5 worm cellular contexts compared by ENCODE assay signal in genomic region chrIV:410420-410891, ce11.
TF ChIP-seq lines count a peak whose summit lies in the region.

TSS of gene T07A9.12 (plus strand) at chrIV:410867.

TF ChIP-seq in whole organism, L1 larva, 84 proteins besides CTCF, POLR2A, EP300 and RAD21 (continues in another document):
- TF ChIP-seq skn-1 (tag; optimal IDR thresholded peaks at IDR 0.05; lab: Kevin White, UChicago) (peak; percentile 44), nhr-12 (tag; optimal IDR thresholded peaks at IDR 0.05; lab: Kevin White, UChicago) (no peak), nhr-84 (tag; optimal IDR thresholded peaks at IDR 0.05; lab: Kevin White, UChicago) (no peak), ceh-63 (GFP tag; optimal IDR thresholded peaks at IDR 0.05; lab: Kevin White, UChicago) (no peak), grh-1 (GFP tag; IDR thresholded peaks at IDR 0.05; lab: Robert Waterston, UW) (no peak), nhr-237 (tag; optimal IDR thresholded peaks at IDR 0.05; lab: Kevin White, UChicago) (peak; percentile 42), snpc-4 (tag; optimal IDR thresholded peaks at IDR 0.05; lab: Kevin White, UChicago) (no peak), sptf-1 (tag; optimal IDR thresholded peaks at IDR 0.05; lab: Kevin White, UChicago) (no peak), ceh-90 (tag; optimal IDR thresholded peaks at IDR 0.05; lab: Kevin White, UChicago) (peak; percentile 33), irx-1 (tag; optimal IDR thresholded peaks at IDR 0.05; lab: Kevin White, UChicago) (peak; percentile 35), xbp-1 (tag; optimal IDR thresholded peaks at IDR 0.05; lab: Kevin White, UChicago) (peak; percentile 69), ztf-4 (tag; optimal IDR thresholded peaks at IDR 0.05; lab: Kevin White, UChicago) (no peak), nhr-20 (tag; optimal IDR thresholded peaks at IDR 0.05; lab: Kevin White, UChicago) (peak; percentile 81), elt-2 (tag; optimal IDR thresholded peaks at IDR 0.05; lab: Kevin White, UChicago) (peak; percentile 66), zip-4 (GFP tag; optimal IDR thresholded peaks at IDR 0.05; lab: Kevin White, UChicago) (no peak), jun-1 (tag; optimal IDR thresholded peaks at IDR 0.05; lab: Kevin White, UChicago) (peak; percentile 63), ama-1 (optimal IDR thresholded peaks at IDR 0.05; lab: Kevin White, UChicago) (no peak), nhr-28 (tag; optimal IDR thresholded peaks at IDR 0.05; lab: Kevin White, UChicago) (no peak), unc-30 (tag; optimal IDR thresholded peaks at IDR 0.05; lab: Kevin White, UChicago) (no peak)

TF ChIP-seq in whole organism, L3 larva, 47 proteins besides CTCF, POLR2A, EP300 and RAD21 (continues in another document):
- TF ChIP-seq pha-4 (tag; optimal IDR thresholded peaks at IDR 0.05; lab: Kevin White, UChicago) (peak; percentile 93), lin-15B (tag; optimal IDR thresholded peaks at IDR 0.05; lab: Kevin White, UChicago) (peak; percentile 56), unc-39 (tag; optimal IDR thresholded peaks at IDR 0.05; lab: Kevin White, UChicago) (no peak), skn-1 (tag; optimal IDR thresholded peaks at IDR 0.05; lab: Kevin White, UChicago) (peak; percentile 79), R02D3.7 (tag; optimal IDR thresholded peaks at IDR 0.05; lab: Kevin White, UChicago) (peak; percentile 47), ama-1 (optimal IDR thresholded peaks at IDR 0.05; lab: Kevin White, UChicago) (no peak), lin-39 (tag; optimal IDR thresholded peaks at IDR 0.05; lab: Kevin White, UChicago) (no peak), ztf-11 (tag; optimal IDR thresholded peaks at IDR 0.05; lab: Kevin White, UChicago) (no peak), mml-1 (tag; optimal IDR thresholded peaks at IDR 0.05; lab: Kevin White, UChicago) (no peak), daf-12 (tag; optimal IDR thresholded peaks at IDR 0.05; lab: Kevin White, UChicago) (no peak), nhr-25 (tag; optimal IDR thresholded peaks at IDR 0.05; lab: Kevin White, UChicago) (peak; percentile 53), unc-62 (GFP tag; optimal IDR thresholded peaks at IDR 0.05; lab: Kevin White, UChicago) (no peak), nhr-12 (tag; optimal IDR thresholded peaks at IDR 0.05; lab: Kevin White, UChicago) (no peak), pqm-1 (tag; optimal IDR thresholded peaks at IDR 0.05; lab: Kevin White, UChicago) (peak; percentile 58), elt-2 (tag; optimal IDR thresholded peaks at IDR 0.05; lab: Kevin White, UChicago) (peak; percentile 73), mdl-1 (tag; optimal IDR thresholded peaks at IDR 0.05; lab: Kevin White, UChicago) (no peak), fkh-2 (tag; optimal IDR thresholded peaks at IDR 0.05; lab: Kevin White, UChicago) (no peak), ceh-82 (tag; optimal IDR thresholded peaks at IDR 0.05; lab: Kevin White, UChicago) (no peak), nhr-237 (tag; optimal IDR thresholded peaks at IDR 0.05; lab: Kevin White, UChicago) (no peak), nhr-67 (tag; optimal IDR thresholded peaks at IDR 0.05; lab: Kevin White, UChicago) (no peak)

TF ChIP-seq in whole organism, early embryonic, 17 proteins besides CTCF, POLR2A, EP300 and RAD21:
- TF ChIP-seq F13C5.2 (tag; optimal IDR thresholded peaks at IDR 0.05; lab: Kevin White, UChicago) (no peak), ets-7 (tag; optimal IDR thresholded peaks at IDR 0.05; lab: Kevin White, UChicago) (peak; percentile 12), B0310.2 (tag; optimal IDR thresholded peaks at IDR 0.05; lab: Kevin White, UChicago) (no peak)

TF ChIP-seq in whole organism, midembryonic, 9 proteins besides CTCF, POLR2A, EP300 and RAD21:
- TF ChIP-seq cog-1 (tag; optimal IDR thresholded peaks at IDR 0.05; lab: Kevin White, UChicago) = peak; percentile 77
- TF ChIP-seq med-1 (GFP tag; optimal IDR thresholded peaks at IDR 0.05; lab: Kevin White, UChicago; ENCODE audit: insufficient read depth) = no peak
- 0 out of 2 replicates have a peak, but pooled peaks have one; percentile 39 for TF ChIP-seq flt-1 (GFP tag; IDR thresholded peaks at IDR 0.05; lab: Robert Waterston, UW)
- TF ChIP-seq ztf-29 (GFP tag; IDR thresholded peaks at IDR 0.05; lab: Robert Waterston, UW) = peak; percentile 54; the same call in 1 of the 2 replicates

TF ChIP-seq in whole organism, young adult, 124 proteins besides CTCF, POLR2A, EP300 and RAD21 (continues in another document):
- TF ChIP-seq lin-26 (GFP tag; IDR thresholded peaks at IDR 0.05; lab: Robert Waterston, UW) (no peak), rpc-1 (optimal IDR thresholded peaks at IDR 0.05; lab: Kevin White, UChicago) (no peak), rpc-1 (tag; optimal IDR thresholded peaks at IDR 0.05; lab: Kevin White, UChicago) (no peak), somi-1 (GFP tag; optimal IDR thresholded peaks at IDR 0.05; lab: Kevin White, UChicago) (no peak), ccch-3 (GFP tag; optimal IDR thresholded peaks at IDR 0.05; lab: Kevin White, UChicago) (no peak), Y79H2A.3 (GFP tag; conservative IDR thresholded peaks at IDR 0.05; lab: Robert Waterston, UW) (no peak), nhr-27 (tag; optimal IDR thresholded peaks at IDR 0.05; lab: Kevin White, UChicago) (no peak), attf-3 (GFP tag; conservative IDR thresholded peaks at IDR 0.05; lab: Robert Waterston, UW) (no peak), B0019.2 (GFP tag; conservative IDR thresholded peaks at IDR 0.05; lab: Robert Waterston, UW) (no peak), Y95B8A.8 (GFP tag; IDR thresholded peaks at IDR 0.05; lab: Robert Waterston, UW) (no peak), ceh-100 (GFP tag; IDR thresholded peaks at IDR 0.05; lab: Robert Waterston, UW) (peak; percentile 90), ztf-6 (GFP tag; IDR thresholded peaks at IDR 0.05; lab: Robert Waterston, UW) (no peak), ceh-40 (GFP tag; IDR thresholded peaks at IDR 0.05; lab: Robert Waterston, UW) (no peak), rcor-1 (GFP tag; IDR thresholded peaks at IDR 0.05; lab: Robert Waterston, UW) (no peak), F22D6.2 (tag; optimal IDR thresholded peaks at IDR 0.05; lab: Kevin White, UChicago) (no peak), gei-17 (GFP tag; optimal IDR thresholded peaks at IDR 0.05; lab: Kevin White, UChicago) (no peak), F37B4.10 (GFP tag; IDR thresholded peaks at IDR 0.05; lab: Robert Waterston, UW) (no peak), ztf-18 (tag; optimal IDR thresholded peaks at IDR 0.05; lab: Kevin White, UChicago) (no peak), T26A5.8 (tag; optimal IDR thresholded peaks at IDR 0.05; lab: Kevin White, UChicago) (no peak), K12H6.12 (tag; optimal IDR thresholded peaks at IDR 0.05; lab: Kevin White, UChicago) (peak; percentile 75), B0336.3 (GFP tag; IDR thresholded peaks at IDR 0.05; lab: Robert Waterston, UW) (no peak), nhr-80 (tag; optimal IDR thresholded peaks at IDR 0.05; lab: Kevin White, UChicago) (peak; percentile 45), F10E7.11 (tag; optimal IDR thresholded peaks at IDR 0.05; lab: Kevin White, UChicago) (no peak), egl-18 (GFP tag; IDR thresholded peaks at IDR 0.05; lab: Robert Waterston, UW) (no peak), him-1 (tag; optimal IDR thresholded peaks at IDR 0.05; lab: Kevin White, UChicago) (no peak), tbp1 (GFP tag; optimal IDR thresholded peaks at IDR 0.05; lab: Kevin White, UChicago) (no peak), fkh-3 (tag; optimal IDR thresholded peaks at IDR 0.05; lab: Kevin White, UChicago) (no peak), dpff-1 (tag; optimal IDR thresholded peaks at IDR 0.05; lab: Kevin White, UChicago) (no peak), Y67H2A.10 (GFP tag; conservative IDR thresholded peaks at IDR 0.05; lab: Robert Waterston, UW) (no peak), akir-1 (GFP tag; optimal IDR thresholded peaks at IDR 0.05; lab: Kevin White, UChicago) (no peak), K11D2.4 (GFP tag; IDR thresholded peaks at IDR 0.05; lab: Robert Waterston, UW) (0 out of 2 replicates have a peak, but pooled peaks have one; percentile 13), C17E4.6 (GFP tag; IDR thresholded peaks at IDR 0.05; lab: Robert Waterston, UW) (no peak), F23B12.7 (tag; optimal IDR thresholded peaks at IDR 0.05; lab: Kevin White, UChicago; ENCODE audit: insufficient read depth) (no peak), lin-35 (GFP tag; optimal IDR thresholded peaks at IDR 0.05; lab: Kevin White, UChicago) (peak in 1 of 3 experiments; percentile 39), repo-1 (tag; optimal IDR thresholded peaks at IDR 0.05; lab: Kevin White, UChicago) (no peak), F33H1.4 (GFP tag; IDR thresholded peaks at IDR 0.05; lab: Robert Waterston, UW) (no peak), ceh-58 (GFP tag; IDR thresholded peaks at IDR 0.05; lab: Robert Waterston, UW) (no peak), attf-6 (GFP tag; IDR thresholded peaks at IDR 0.05; lab: Robert Waterston, UW) (no peak), nhr-120 (GFP tag; IDR thresholded peaks at IDR 0.05; lab: Robert Waterston, UW) (no peak), mxl-1 (tag; optimal IDR thresholded peaks at IDR 0.05; lab: Kevin White, UChicago) (no peak), ekl-4 (GFP tag; IDR thresholded peaks at IDR 0.05; lab: Robert Waterston, UW) (no peak), madf-6 (GFP tag; IDR thresholded peaks at IDR 0.05; lab: Robert Waterston, UW) (no peak), F55B11.4 (tag; optimal IDR thresholded peaks at IDR 0.05; lab: Kevin White, UChicago; ENCODE audit: borderline replicate concordance, insufficient read depth) (no peak), D2030.7 (GFP tag; IDR thresholded peaks at IDR 0.05; lab: Robert Waterston, UW) (no peak), hsf-1 (GFP tag; IDR thresholded peaks at IDR 0.05; lab: Robert Waterston, UW) (no peak), tlf-1 (GFP tag; optimal IDR thresholded peaks at IDR 0.05; lab: Kevin White, UChicago) (no peak), F39B2.1 (GFP tag; IDR thresholded peaks at IDR 0.05; lab: Robert Waterston, UW) (no peak), nfya-2 (GFP tag; IDR thresholded peaks at IDR 0.05; lab: Robert Waterston, UW) (no peak), madf-3 (GFP tag; IDR thresholded peaks at IDR 0.05; lab: Robert Waterston, UW) (no peak), cebp-2 (GFP tag; IDR thresholded peaks at IDR 0.05; lab: Robert Waterston, UW) (no peak), cebp-1 (GFP tag; IDR thresholded peaks at IDR 0.05; lab: Robert Waterston, UW) (no peak), cebp-1 (tag; optimal IDR thresholded peaks at IDR 0.05; lab: Kevin White, UChicago) (peak; percentile 67), atf-7 (tag; optimal IDR thresholded peaks at IDR 0.05; lab: Kevin White, UChicago) (no peak), snpc-1.1 (tag; optimal IDR thresholded peaks at IDR 0.05; lab: Kevin White, UChicago; ENCODE audit: insufficient read depth) (no peak), die-1 (tag; optimal IDR thresholded peaks at IDR 0.05; lab: Kevin White, UChicago) (no peak), F52B5.7 (tag; optimal IDR thresholded peaks at IDR 0.05; lab: Kevin White, UChicago) (no peak)

Comparison
In these comparisons a context has a peak if more than half of its experiments do, and no peak if none do; other contexts are left out.
1. Of the 8 proteins assayed by ChIP-seq in both whole organism, young adult and whole organism, L1 larva: peak only in whole organism, young adult: none; only in whole organism, L1 larva: dpl-1, efl-1, nhr-90 and unc-130; in both: none; in neither: 2; mixed calls (peak in some experiments, not most) for 2.